Worm (Caenorhabditis elegans) whole organism, L3 larva: Measurements from ENCODE around the gene F54D5.15.

ENCODE experiments used
- R02D3.7 ChIP-seq: fragments of 150-350 bp; optimal IDR thresholded peaks from 2 replicates; lab custom pipeline; 2014; ENCODE audit warnings: missing biosample characterization, missing genetic modification characterization
- aly-2 ChIP-seq: fragments of 150-350 bp; optimal IDR thresholded peaks from 2 replicates; lab custom pipeline; 2014; ENCODE audit warnings: missing biosample characterization, missing genetic modification characterization
- ceh-28 ChIP-seq: fragments of 150-350 bp; optimal IDR thresholded peaks from 2 replicates; lab custom pipeline; 2014; ENCODE audit warnings: missing biosample characterization, missing genetic modification reagents, missing genetic modification characterization
- ceh-82 ChIP-seq: fragments of 150-350 bp; optimal IDR thresholded peaks from 2 replicates; lab custom pipeline; 2014; ENCODE audit warnings: missing biosample characterization, missing genetic modification characterization
- ceh-9 ChIP-seq: sonication (generic microtip); optimal IDR thresholded peaks from 2 replicates; lab custom pipeline; 2018; ENCODE audit warnings: missing biosample characterization, missing genetic modification characterization
- daf-12 ChIP-seq: fragments of 150-350 bp; optimal IDR thresholded peaks from 2 replicates; lab custom pipeline; 2014; ENCODE audit warnings: missing biosample characterization, missing genetic modification reagents, missing genetic modification characterization
- egl-27 ChIP-seq: sonication (generic microtip); optimal IDR thresholded peaks from 4 replicates; lab custom pipeline; 2017; ENCODE audit warnings: missing biosample characterization, missing genetic modification reagents, missing genetic modification characterization
- egl-5 ChIP-seq: fragments of 150-350 bp; optimal IDR thresholded peaks from 2 replicates; lab custom pipeline; 2017; ENCODE audit warnings: missing biosample characterization, missing genetic modification reagents, missing genetic modification characterization, inconsistent platforms
- elt-1 ChIP-seq: fragments of 150-350 bp; optimal IDR thresholded peaks from 2 replicates; lab custom pipeline; 2014; ENCODE audit warnings: missing biosample characterization, missing genetic modification characterization
- elt-2 ChIP-seq: sonication (generic microtip); optimal IDR thresholded peaks from 2 replicates; lab custom pipeline; 2016; ENCODE audit warnings: missing genetic modification reagents, mild to moderate bottlenecking, missing genetic modification characterization, missing compliant biosample characterization
- fkh-10 ChIP-seq: sonication (generic microtip); optimal IDR thresholded peaks from 2 replicates; lab custom pipeline; 2017; ENCODE audit warnings: missing biosample characterization, missing genetic modification reagents, missing genetic modification characterization
- fkh-2 ChIP-seq: fragments of 150-350 bp; optimal IDR thresholded peaks from 2 replicates; lab custom pipeline; 2014; ENCODE audit warnings: missing biosample characterization, missing genetic modification reagents, missing genetic modification characterization
- fos-1 ChIP-seq: fragments of 150-350 bp; optimal IDR thresholded peaks from 2 replicates; lab custom pipeline; 2014; ENCODE audit warnings: missing biosample characterization, missing genetic modification characterization
- hmg-11 ChIP-seq: sonication (generic microtip); optimal IDR thresholded peaks from 2 replicates; lab custom pipeline; 2016; ENCODE audit warnings: missing genetic modification characterization, missing compliant biosample characterization
- jun-1 ChIP-seq: fragments of 150-350 bp; optimal IDR thresholded peaks from 2 replicates; lab custom pipeline; 2014; ENCODE audit warnings: missing biosample characterization, missing genetic modification reagents, missing genetic modification characterization
- lin-15B ChIP-seq: fragments of 150-350 bp; optimal IDR thresholded peaks from 2 replicates; lab custom pipeline; 2014; ENCODE audit warnings: missing biosample characterization, missing genetic modification characterization
- lin-39 ChIP-seq: fragments of 150-350 bp; optimal IDR thresholded peaks from 2 replicates; lab custom pipeline; 2018; ENCODE audit warnings: missing biosample characterization, missing genetic modification reagents, missing genetic modification characterization
- lsy-12 ChIP-seq: sonication (generic microtip); optimal IDR thresholded peaks from 2 replicates; lab custom pipeline; 2016; ENCODE audit warnings: mild to moderate bottlenecking, missing genetic modification characterization, missing compliant biosample characterization
- mml-1 ChIP-seq: fragments of 150-350 bp; sonication (generic microtip); optimal IDR thresholded peaks from 3 replicates; lab custom pipeline; 2014; ENCODE audit warnings: missing biosample characterization, missing genetic modification characterization
- nfya-1 ChIP-seq: sonication (generic microtip); optimal IDR thresholded peaks from 2 replicates; lab custom pipeline; 2017; ENCODE audit warnings: missing genetic modification characterization, mild to moderate bottlenecking, missing compliant biosample characterization, antibody characterized with exemption, moderate library complexity; ENCODE audit not compliant: insufficient read depth
- nhr-11 ChIP-seq: fragments of 150-350 bp; optimal IDR thresholded peaks from 2 replicates; lab custom pipeline; 2014; ENCODE audit warnings: missing biosample characterization, missing genetic modification characterization
- nhr-12 ChIP-seq: fragments of 150-350 bp; optimal IDR thresholded peaks from 2 replicates; lab custom pipeline; 2014; ENCODE audit warnings: missing biosample characterization, missing genetic modification characterization
- nhr-23 ChIP-seq: fragments of 150-350 bp; optimal IDR thresholded peaks from 2 replicates; lab custom pipeline; 2014; ENCODE audit warnings: missing biosample characterization, missing genetic modification reagents, missing genetic modification characterization
- nhr-237 ChIP-seq: fragments of 150-350 bp; optimal IDR thresholded peaks from 2 replicates; lab custom pipeline; 2014; ENCODE audit warnings: missing biosample characterization, missing genetic modification characterization
- nhr-25 ChIP-seq: sonication (generic microtip); optimal IDR thresholded peaks from 2 replicates; lab custom pipeline; 2017; ENCODE audit warnings: missing biosample characterization, missing genetic modification characterization
- nhr-28 ChIP-seq: fragments of 150-350 bp; optimal IDR thresholded peaks from 2 replicates; lab custom pipeline; 2014; ENCODE audit warnings: missing biosample characterization, missing genetic modification characterization
- nhr-43 ChIP-seq: sonication (generic microtip); optimal IDR thresholded peaks from 2 replicates; lab custom pipeline; 2016; ENCODE audit warnings: mild to moderate bottlenecking, missing genetic modification characterization, missing compliant biosample characterization; ENCODE audit not compliant: poor library complexity, severe bottlenecking
- nhr-67 ChIP-seq: fragments of 150-350 bp; optimal IDR thresholded peaks from 2 replicates; lab custom pipeline; 2014; ENCODE audit warnings: missing biosample characterization, missing genetic modification characterization
- nhr-77 ChIP-seq: fragments of 150-350 bp; optimal IDR thresholded peaks from 2 replicates; lab custom pipeline; 2014; ENCODE audit warnings: missing biosample characterization, missing genetic modification characterization
- pha-4 ChIP-seq: fragments of 150-350 bp; optimal IDR thresholded peaks from 2 replicates; lab custom pipeline; 2014; ENCODE audit warnings: missing biosample characterization, missing genetic modification reagents, missing genetic modification characterization
- sea-2 ChIP-seq: fragments of 150-350 bp; sonication (generic microtip); optimal IDR thresholded peaks from 4 replicates; lab custom pipeline; 2014; ENCODE audit warnings: missing biosample characterization, missing genetic modification reagents, missing genetic modification characterization
- snpc-4 ChIP-seq: fragments of 150-350 bp; optimal IDR thresholded peaks from 2 replicates; lab custom pipeline; 2014; ENCODE audit warnings: missing biosample characterization, missing genetic modification characterization
- tbx-2 ChIP-seq: sonication (generic microtip); optimal IDR thresholded peaks from 2 replicates; lab custom pipeline; 2016; ENCODE audit warnings: mild to moderate bottlenecking, missing genetic modification characterization, missing compliant biosample characterization
- unc-39 ChIP-seq: sonication (generic microtip); optimal IDR thresholded peaks from 4 replicates; lab custom pipeline; 2017; ENCODE audit warnings: missing biosample characterization, missing genetic modification characterization
- unc-62 ChIP-seq: fragments of 150-350 bp; sonication (generic microtip); optimal IDR thresholded peaks from 4 replicates; lab custom pipeline; 2014; ENCODE audit warnings: missing biosample characterization, missing genetic modification reagents, missing genetic modification characterization
- zag-1 ChIP-seq: fragments of 150-350 bp; optimal IDR thresholded peaks from 2 replicates; lab custom pipeline; 2014; ENCODE audit warnings: missing biosample characterization, missing genetic modification characterization
- ztf-11 ChIP-seq: fragments of 150-350 bp; optimal IDR thresholded peaks from 2 replicates; lab custom pipeline; 2014; ENCODE audit warnings: missing biosample characterization, missing genetic modification characterization
- ztf-4 ChIP-seq: fragments of 150-350 bp; optimal IDR thresholded peaks from 2 replicates; lab custom pipeline; 2014; ENCODE audit warnings: missing biosample characterization, missing genetic modification characterization

F54D5.15 gene

DNA sequence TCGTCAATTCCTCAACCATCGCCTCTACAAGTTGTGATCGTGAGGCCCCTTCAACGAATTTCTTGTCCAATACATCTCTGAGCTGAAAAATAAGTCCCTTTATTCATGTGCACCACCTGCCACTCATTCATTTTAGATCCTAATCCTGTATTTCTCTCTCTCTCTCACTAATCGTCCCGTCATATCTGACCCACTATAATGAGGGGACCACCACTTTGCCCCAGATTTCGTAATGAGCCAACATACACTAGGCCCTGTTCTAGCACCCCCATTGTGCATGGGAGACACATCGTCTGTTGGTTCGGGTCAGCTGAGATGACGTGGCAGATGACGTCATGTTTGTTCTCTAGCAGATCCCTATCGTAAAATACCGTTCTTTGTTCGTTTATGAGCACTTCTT is 28.6 kb downstream of the F54D5.15 start:
- TF ChIP-seq lsy-12 (tag; lab: Kevin White, UChicago): no peak

- TF ChIP-seq fkh-10 (GFP tag; lab: Kevin White, UChicago) (peak; percentile 18), nhr-43 (tag; lab: Kevin White, UChicago) (peak; percentile 67), nhr-23 (tag; lab: Kevin White, UChicago) (peak; percentile 64), ceh-28 (peak; percentile 72), lin-39 (tag; lab: Kevin White, UChicago) (peak; percentile 36), hmg-11 (tag; lab: Kevin White, UChicago) (peak; percentile 18), nhr-11 (tag; lab: Kevin White, UChicago) (peak; percentile 2), R02D3.7 (tag; lab: Kevin White, UChicago) (peak; percentile 57), nfya-1 (tag; lab: Kevin White, UChicago) (peak; percentile 54), nhr-25 (peak; percentile 46), snpc-4 (peak; percentile 76), pha-4 (tag; lab: Kevin White, UChicago) (peak; percentile 67), tbx-2 (tag; lab: Kevin White, UChicago) (peak; percentile 47), lsy-12 (tag; lab: Kevin White, UChicago) (peak; percentile 81), ceh-82 (tag; lab: Kevin White, UChicago) (peak; percentile 67), jun-1 (peak; percentile 77), elt-2 (tag; lab: Kevin White, UChicago) (peak; percentile 40), ztf-4 (tag; lab: Kevin White, UChicago) (peak; percentile 18), lin-15B (peak; percentile 81)
Observed at ce11 chrII:11534429-11535099, 29.5 kb downstream of the F54D5.15 start, which contains the start of gene Y62F5A.12. TSS of gene Y62F5A.12 (minus strand) at chrII:11534479.

- TF ChIP-seq lsy-12 (tag; lab: Kevin White, UChicago) (no peak), elt-2 (tag; lab: Kevin White, UChicago) (no peak), unc-39 (tag; lab: Kevin White, UChicago) (no peak), aly-2 (tag; lab: Kevin White, UChicago) (no peak), pha-4 (tag; lab: Kevin White, UChicago) (no peak), egl-27 (tag; lab: Kevin White, UChicago) (no peak), ceh-9 (tag; lab: Kevin White, UChicago) (no peak), snpc-4 (no peak), daf-12 (tag; lab: Kevin White, UChicago) (no peak), zag-1 (no peak)
- TF ChIP-seq, all 47 proteins: peak for 0
Observed at ce11 chrII:11533716-11534115, 30.3 kb downstream of the F54D5.15 start, which contains the start of gene mdt-8. TSS of gene mdt-8 (minus strand) at chrII:11533816.

DNA sequence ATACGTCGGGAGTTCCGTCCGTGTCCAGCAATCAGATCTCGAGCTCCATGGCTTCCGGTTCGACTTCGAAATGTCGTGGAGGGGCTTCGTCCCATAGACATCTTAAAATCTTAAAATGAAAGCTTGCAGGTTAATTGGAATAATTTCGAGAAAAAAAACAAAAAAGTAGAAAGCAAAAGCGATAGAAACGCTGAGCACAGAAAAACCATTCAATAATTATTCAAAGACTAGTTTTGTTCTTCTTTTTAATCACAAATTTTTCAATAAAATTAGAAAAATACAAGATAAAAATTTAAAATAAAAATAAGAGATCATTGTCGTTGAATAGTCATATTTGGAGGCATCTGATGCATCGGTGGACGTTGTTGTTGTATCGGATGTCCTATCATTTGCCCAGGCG is 37.1 kb downstream of the F54D5.15 start, which contains the start of gene age-1:
Gene age-1, minus strand, starts transcription at position 101 of the 400 bp plus-strand sequence.
- TF ChIP-seq nhr-237 (tag; lab: Kevin White, UChicago) (no peak), ztf-11 (tag; lab: Kevin White, UChicago) (no peak), hmg-11 (tag; lab: Kevin White, UChicago) (no peak), lin-39 (tag; lab: Kevin White, UChicago) (no peak), egl-27 (tag; lab: Kevin White, UChicago) (no peak), lsy-12 (tag; lab: Kevin White, UChicago) (no peak), ceh-28 (no peak), tbx-2 (tag; lab: Kevin White, UChicago) (no peak), unc-39 (tag; lab: Kevin White, UChicago) (no peak), egl-5 (no peak), nhr-77 (tag; lab: Kevin White, UChicago) (no peak)

- no peak for TF ChIP-seq mml-1 (tag; lab: Kevin White, UChicago)
- TF ChIP-seq fkh-2: no peak
- TF ChIP-seq lin-15B: no peak
- no peak for TF ChIP-seq elt-2 (tag; lab: Kevin White, UChicago)
- TF ChIP-seq nhr-12: no peak
- no peak for TF ChIP-seq elt-1 (tag; lab: Kevin White, UChicago)
- no peak for TF ChIP-seq fos-1 (tag; lab: Kevin White, UChicago)
- TF ChIP-seq sea-2 (GFP tag; lab: Kevin White, UChicago): no peak
- no peak for TF ChIP-seq ztf-11 (tag; lab: Kevin White, UChicago)
- TF ChIP-seq nhr-67 (tag; lab: Kevin White, UChicago): no peak
- TF ChIP-seq unc-39 (tag; lab: Kevin White, UChicago): no peak
- TF ChIP-seq nhr-43 (tag; lab: Kevin White, UChicago): no peak
- no peak for TF ChIP-seq ztf-4 (tag; lab: Kevin White, UChicago)
- no peak for TF ChIP-seq nhr-28 (tag; lab: Kevin White, UChicago)
- no peak for TF ChIP-seq unc-62 (GFP tag; lab: Kevin White, UChicago)
- no peak for TF ChIP-seq nhr-77 (tag; lab: Kevin White, UChicago)
- no peak for TF ChIP-seq lsy-12 (tag; lab: Kevin White, UChicago)
- TF ChIP-seq nhr-25: no peak
- TF ChIP-seq snpc-4: no peak
- TF ChIP-seq R02D3.7 (tag; lab: Kevin White, UChicago): no peak
Observed at ce11 chrII:11521300-11521699, 42.7 kb downstream of the F54D5.15 start, which contains the start of gene Y62F5A.10. TSS of gene Y62F5A.10 (plus strand) at chrII:11521600.
